Fruit fly (Drosophila melanogaster): Measurements from ENCODE around the gene HP1D3csd.

Gene HP1D3csd

DNA sequence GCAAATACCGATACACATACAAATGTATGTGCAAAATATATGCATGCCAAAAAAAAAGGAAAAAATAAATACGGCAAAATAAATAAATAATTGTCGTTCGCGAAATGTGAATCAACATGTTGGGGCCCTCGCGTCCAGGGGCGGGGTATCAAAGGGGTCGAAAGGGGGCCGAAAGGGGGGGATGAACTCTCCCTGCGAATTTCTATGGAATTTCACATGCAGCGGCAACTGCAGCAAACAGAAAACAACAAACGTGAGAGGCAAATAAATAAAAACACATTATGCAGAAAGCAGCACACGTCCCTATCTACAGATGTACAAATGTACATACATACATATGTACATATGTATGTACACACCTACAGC is 40.5 kb upstream of the HP1D3csd start:
- TF ChIP-seq foxo (GFP tag; optimal IDR thresholded peaks at IDR 0.05) (peak in 1 of 2 experiments; percentile 53), CG32264 (GFP tag; optimal IDR thresholded peaks at IDR 0.05) (no peak), OdsH (GFP tag; optimal IDR thresholded peaks at IDR 0.05) (peak; percentile 13), N (GFP tag; optimal IDR thresholded peaks at IDR 0.05) (no peak), rgr (GFP tag; optimal IDR thresholded peaks at IDR 0.05) (peak; percentile 52), dmrt93B (GFP tag; optimal IDR thresholded peaks at IDR 0.05) (peak; percentile 26), psq (GFP tag; optimal IDR thresholded peaks at IDR 0.05) (peak; percentile 38), woc (GFP tag; optimal IDR thresholded peaks at IDR 0.05) (no peak), Hr83 (GFP tag; optimal IDR thresholded peaks at IDR 0.05; ENCODE audit: poor library complexity, severe bottlenecking) (no peak), HLH106 (tag; optimal IDR thresholded peaks at IDR 0.05) (peak; percentile 27), Sp1 (GFP tag; optimal IDR thresholded peaks at IDR 0.05) (peak; percentile 11)

dm6 chrX:19152570-19153287 is 37.3 kb upstream of the HP1D3csd start:
- TF ChIP-seq CG32264 (GFP tag; optimal IDR thresholded peaks at IDR 0.05): no peak
- TF ChIP-seq lola (GFP tag; optimal IDR thresholded peaks at IDR 0.05): no peak
- TF ChIP-seq Sp1 (GFP tag; optimal IDR thresholded peaks at IDR 0.05): peak; percentile 77
- peak; percentile 23 for TF ChIP-seq brk (GFP tag; optimal IDR thresholded peaks at IDR 0.05)
- TF ChIP-seq HLH106 (tag; optimal IDR thresholded peaks at IDR 0.05): peak; percentile 74
- TF ChIP-seq Hr83 (GFP tag; optimal IDR thresholded peaks at IDR 0.05; ENCODE audit: poor library complexity, severe bottlenecking): no peak
- peak; percentile 41 for TF ChIP-seq woc (GFP tag; optimal IDR thresholded peaks at IDR 0.05)
- TF ChIP-seq OdsH (GFP tag; optimal IDR thresholded peaks at IDR 0.05): peak; percentile 70
- no peak for TF ChIP-seq Mio (GFP tag; optimal IDR thresholded peaks at IDR 0.05)
- no peak for TF ChIP-seq dl (GFP tag; optimal IDR thresholded peaks at IDR 0.05; ENCODE audit: insufficient read depth in 1 of 2, partially characterized antibody in 2 of 2)
- TF ChIP-seq CG9705 (GFP tag; optimal IDR thresholded peaks at IDR 0.05): peak; percentile 18
- TF ChIP-seq rgr (GFP tag; optimal IDR thresholded peaks at IDR 0.05): peak; percentile 77
- TF ChIP-seq CrebA (GFP tag; optimal IDR thresholded peaks at IDR 0.05; ENCODE audit: borderline replicate concordance): no peak
- no peak for TF ChIP-seq N (GFP tag; optimal IDR thresholded peaks at IDR 0.05)
- TF ChIP-seq sage (GFP tag; optimal IDR thresholded peaks at IDR 0.05): peak; percentile 27
- TF ChIP-seq ey (GFP tag; optimal IDR thresholded peaks at IDR 0.05): peak; percentile 58
- TF ChIP-seq fru (GFP tag; optimal IDR thresholded peaks at IDR 0.05): peak; percentile 64
- no peak for TF ChIP-seq Abd-B (GFP tag; optimal IDR thresholded peaks at IDR 0.05)
- TF ChIP-seq sv (GFP tag; optimal IDR thresholded peaks at IDR 0.05): peak; percentile 68
- no peak for TF ChIP-seq Hr78 (GFP tag; optimal IDR thresholded peaks at IDR 0.05)
- peak; percentile 68 for TF ChIP-seq psq (GFP tag; optimal IDR thresholded peaks at IDR 0.05)
- peak; percentile 70 for TF ChIP-seq Dfd (GFP tag; optimal IDR thresholded peaks at IDR 0.05)
- no peak for TF ChIP-seq GATAd (GFP tag; optimal IDR thresholded peaks at IDR 0.05)
- no peak for TF ChIP-seq Vsx2 (GFP tag; optimal IDR thresholded peaks at IDR 0.05; ENCODE audit: partially characterized antibody)
- TF ChIP-seq h (GFP tag; optimal IDR thresholded peaks at IDR 0.05): peak; percentile 64
- no peak for TF ChIP-seq pan (optimal IDR thresholded peaks at IDR 0.05)
- peak; percentile 65 for TF ChIP-seq dmrt93B (GFP tag; optimal IDR thresholded peaks at IDR 0.05)
- peak in 1 of 2 experiments; percentile 83 for TF ChIP-seq foxo (GFP tag; optimal IDR thresholded peaks at IDR 0.05)
- no peak for TF ChIP-seq Dif (GFP tag; optimal IDR thresholded peaks at IDR 0.05; ENCODE audit: partially characterized antibody)
- no peak for TF ChIP-seq usp (GFP tag; optimal IDR thresholded peaks at IDR 0.05)
- no peak for TF ChIP-seq Myc (optimal IDR thresholded peaks at IDR 0.05)
- no peak for TF ChIP-seq jim (GFP tag; optimal IDR thresholded peaks at IDR 0.05)
- TF ChIP-seq Hnf4 (GFP tag; optimal IDR thresholded peaks at IDR 0.05): peak; percentile 63
- peak; percentile 33 for TF ChIP-seq br (GFP tag; optimal IDR thresholded peaks at IDR 0.05)
- no peak for TF ChIP-seq tai (GFP tag; optimal IDR thresholded peaks at IDR 0.05)
- no peak for TF ChIP-seq Rel (GFP tag; optimal IDR thresholded peaks at IDR 0.05)
- no peak for TF ChIP-seq Rel (tag; optimal IDR thresholded peaks at IDR 0.05)
- TF ChIP-seq dsf (GFP tag; optimal IDR thresholded peaks at IDR 0.05; ENCODE audit: borderline replicate concordance): no peak
- no peak for TF ChIP-seq Jra (GFP tag; optimal IDR thresholded peaks at IDR 0.05)

Measured in whole organism, wandering third instar larva.